Worm (Caenorhabditis elegans) whole organism, young adult: Measurements from ENCODE around the gene F59A7.2.

Experiments
- F52B5.7 ChIP-seq: sonication (generic microtip); optimal IDR thresholded peaks from 2 replicates; lab custom pipeline; 2016; ENCODE audit warnings: mild to moderate bottlenecking, missing genetic modification characterization, missing compliant biosample characterization
- nhr-90 ChIP-seq: sonication (generic microtip); optimal IDR thresholded peaks from 2 replicates; lab custom pipeline; 2016; ENCODE audit warnings: missing genotype, mild to moderate bottlenecking, missing genetic modification characterization, missing compliant biosample characterization
- pha-4 ChIP-seq: fragments of 150-350 bp; sonication (generic microtip); optimal IDR thresholded peaks from 2 replicates; lab custom pipeline; 2014; ENCODE audit warnings: missing biosample characterization, missing genetic modification reagents, missing genetic modification characterization

- no peak for TF ChIP-seq nhr-90 (tag; lab: Kevin White, UChicago)
- TF ChIP-seq F52B5.7 = no peak
- TF ChIP-seq pha-4 = no peak
Observed at ce11 chrV:2053509-2053908, 37.2 kb upstream of the F59A7.2 start, which contains the start of gene comt-5.
